Fruit fly (Drosophila melanogaster): ENCODE data around the gene Cbp80.
A peak's percentile ranks its signal among the peaks of the same experiment; 100 is the strongest.

The Cbp80 gene

DNA sequence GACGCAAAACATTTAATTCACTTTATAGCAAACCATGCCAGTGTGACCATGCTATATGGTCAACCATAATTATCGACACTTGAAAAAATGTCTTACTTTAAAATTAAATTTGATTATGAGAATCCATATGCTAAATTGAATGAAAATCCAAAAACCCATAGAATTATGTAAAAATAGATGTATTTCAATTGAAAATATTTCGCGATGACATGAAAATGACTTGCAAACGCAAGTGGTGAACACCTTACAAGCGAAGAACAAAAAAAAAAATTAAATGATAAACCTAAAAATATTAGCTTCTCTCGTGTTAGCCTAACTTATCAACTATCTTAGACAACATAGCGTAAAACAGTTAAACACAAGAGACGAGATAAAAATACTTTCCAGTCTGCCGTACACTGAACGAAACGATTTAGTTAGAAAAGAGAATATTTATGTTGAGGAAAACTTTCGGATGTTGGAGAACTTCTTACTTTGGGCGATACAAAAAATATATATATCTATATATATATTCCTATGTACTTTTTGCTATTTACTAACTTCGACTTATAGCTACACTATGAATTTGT, 30.1 kb downstream of the Cbp80 start (continued):
- TF ChIP-seq dimm (GFP tag; IDR thresholded peaks at IDR 0.05) = no peak
- peak; percentile 40 for TF ChIP-seq jumu (GFP tag; optimal IDR thresholded peaks at IDR 0.05)
- peak; percentile 23; the same call in 1 of the 3 replicates for TF ChIP-seq Dbx (GFP tag; IDR thresholded peaks at IDR 0.05)
- TF ChIP-seq Bgb (GFP tag; IDR thresholded peaks at IDR 0.05; ENCODE audit: partially characterized antibody) = no peak
- no peak for TF ChIP-seq CG15479 (GFP tag; optimal IDR thresholded peaks at IDR 0.05)
- no peak for TF ChIP-seq Usf (GFP tag; optimal IDR thresholded peaks at IDR 0.05)
- no peak for TF ChIP-seq CG4404 (GFP tag; IDR thresholded peaks at IDR 0.05)
- no peak for TF ChIP-seq NK7.1 (GFP tag; optimal IDR thresholded peaks at IDR 0.05)
- TF ChIP-seq CG10267 (tag; optimal IDR thresholded peaks at IDR 0.05) = peak; percentile 54
- TF ChIP-seq CG34224 (GFP tag; IDR thresholded peaks at IDR 0.05; ENCODE audit: partially characterized antibody) = no peak
- peak; percentile 24 for TF ChIP-seq cwo (GFP tag; optimal IDR thresholded peaks at IDR 0.05)
- TF ChIP-seq CG17359 (tag; optimal IDR thresholded peaks at IDR 0.05) = peak; percentile 61

DNA sequence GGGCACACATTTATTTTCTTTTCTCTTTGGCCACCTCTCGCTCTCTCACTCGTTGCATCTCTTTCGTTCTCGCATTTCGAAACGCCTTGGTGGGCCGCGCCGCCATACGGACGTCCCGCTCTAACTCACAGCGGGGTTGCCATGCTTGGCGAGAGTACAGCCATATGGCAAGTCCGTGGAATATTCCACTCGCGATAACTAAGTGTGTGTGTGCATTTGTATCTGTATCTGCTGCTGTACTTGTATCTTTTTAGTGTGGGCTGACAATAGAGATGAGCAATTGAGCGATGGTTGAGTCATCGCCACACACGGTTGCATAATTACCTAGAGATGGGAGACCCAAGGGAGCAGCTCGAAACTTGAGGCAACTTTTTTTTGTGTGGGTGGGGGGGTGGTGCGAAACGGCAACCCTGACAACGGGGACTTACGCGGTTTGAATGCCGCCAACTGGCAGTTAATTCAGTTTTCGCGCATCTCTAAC, 34.7 kb downstream of the Cbp80 start:
- peak; percentile 61 for TF ChIP-seq CG3995 (GFP tag; optimal IDR thresholded peaks at IDR 0.05)
- TF ChIP-seq dm (GFP tag; optimal IDR thresholded peaks at IDR 0.05) = peak; percentile 83
- no peak; the same call in 2 of the 3 replicates for TF ChIP-seq z (GFP tag; IDR thresholded peaks at IDR 0.05)
- peak; percentile 92 for TF ChIP-seq HmgD (GFP tag; optimal IDR thresholded peaks at IDR 0.05)
- peak; percentile 63 for TF ChIP-seq CG12299 (tag; optimal IDR thresholded peaks at IDR 0.05)
- TF ChIP-seq NK7.1 (GFP tag; optimal IDR thresholded peaks at IDR 0.05) = peak; percentile 71
- peak; percentile 89 for TF ChIP-seq CG15514 (GFP tag; optimal IDR thresholded peaks at IDR 0.05)
- TF ChIP-seq CG9215 (GFP tag; IDR thresholded peaks at IDR 0.05) = peak; percentile 84
- peak; percentile 56; the same call in 1 of the 2 replicates for TF ChIP-seq dati (GFP tag; IDR thresholded peaks at IDR 0.05)
- TF ChIP-seq CG8944 (GFP tag; optimal IDR thresholded peaks at IDR 0.05) = peak; percentile 84
- no peak for TF ChIP-seq CG7745 (tag; optimal IDR thresholded peaks at IDR 0.05)
- peak; percentile 65 for TF ChIP-seq CG7556 (GFP tag; optimal IDR thresholded peaks at IDR 0.05)
- TF ChIP-seq CG32532 (GFP tag; IDR thresholded peaks at IDR 0.05) = peak; percentile 93
- TF ChIP-seq CG1024 (GFP tag; IDR thresholded peaks at IDR 0.05) = peak; percentile 67
- peak; percentile 97 for TF ChIP-seq abd-A (tag; optimal IDR thresholded peaks at IDR 0.05)
- TF ChIP-seq CG10543 (GFP tag; optimal IDR thresholded peaks at IDR 0.05) = peak; percentile 91
- TF ChIP-seq B-H1 (GFP tag; IDR thresholded peaks at IDR 0.05) = peak; percentile 75
- TF ChIP-seq CG1233 (GFP tag; optimal IDR thresholded peaks at IDR 0.05) = peak; percentile 73
- TF ChIP-seq Mrtf (GFP tag; IDR thresholded peaks at IDR 0.05) = peak; percentile 85
- peak; percentile 72 for TF ChIP-seq CG9797 (GFP tag; optimal IDR thresholded peaks at IDR 0.05)
- peak; percentile 74; the same call in 2 of the 3 replicates for TF ChIP-seq CG34224 (GFP tag; IDR thresholded peaks at IDR 0.05; ENCODE audit: partially characterized antibody)
- TF ChIP-seq p53 (GFP tag; optimal IDR thresholded peaks at IDR 0.05) = peak; percentile 72
- 0 out of 3 replicates have a peak, but pooled peaks have one; percentile 56 for TF ChIP-seq CG2199 (GFP tag; IDR thresholded peaks at IDR 0.05)
- TF ChIP-seq CG12659 (GFP tag; optimal IDR thresholded peaks at IDR 0.05) = peak; percentile 92
- TF ChIP-seq Nf-YA (GFP tag; IDR thresholded peaks at IDR 0.05) = peak; percentile 76; the same call in 1 of the 2 replicates
- TF ChIP-seq ind (GFP tag; optimal IDR thresholded peaks at IDR 0.05) = peak; percentile 86
- TF ChIP-seq cwo (GFP tag; optimal IDR thresholded peaks at IDR 0.05) = peak; percentile 72
- TF ChIP-seq CG18764 (GFP tag; optimal IDR thresholded peaks at IDR 0.05) = peak; percentile 75
- peak; percentile 76 for TF ChIP-seq CG3281 (GFP tag; optimal IDR thresholded peaks at IDR 0.05)
- peak; percentile 46 for TF ChIP-seq Mes4 (GFP tag; optimal IDR thresholded peaks at IDR 0.05)
- TF ChIP-seq Bgb (GFP tag; IDR thresholded peaks at IDR 0.05; ENCODE audit: partially characterized antibody) = peak; percentile 90
- TF ChIP-seq CG31388 (GFP tag; optimal IDR thresholded peaks at IDR 0.05) = peak; percentile 17
- peak; percentile 65 for TF ChIP-seq CG10274 (GFP tag; optimal IDR thresholded peaks at IDR 0.05)
- peak; percentile 49 for TF ChIP-seq Atf-2 (GFP tag; optimal IDR thresholded peaks at IDR 0.05)
- TF ChIP-seq lab (GFP tag; optimal IDR thresholded peaks at IDR 0.05) = peak; percentile 90
- TF ChIP-seq esg (GFP tag; conservative IDR thresholded peaks at IDR 0.05) = peak; percentile 86
- TF ChIP-seq CG2889 (GFP tag; IDR thresholded peaks at IDR 0.05) = peak; percentile 90
- TF ChIP-seq MESR4 (GFP tag; optimal IDR thresholded peaks at IDR 0.05) = peak; percentile 84
- peak; percentile 54 for TF ChIP-seq MTF-1 (GFP tag; optimal IDR thresholded peaks at IDR 0.05; ENCODE audit: borderline replicate concordance)
- TF ChIP-seq Sin3A (optimal IDR thresholded peaks at IDR 0.05) = peak; percentile 76
